Fruit fly (Drosophila melanogaster) whole organism, pupa: ENCODE data around the gene twit.

Source experiments
- CG8301 ChIP-seq: fragments of 200-800 bp; sonication (Bioruptor generic); optimal IDR thresholded peaks from 2 replicates; lab custom pipeline; 2018; ENCODE audit warnings: missing biosample characterization, mild to moderate bottlenecking, missing genetic modification characterization
- Pif1A ChIP-seq: fragments of 200-800 bp; sonication (Bioruptor generic); optimal IDR thresholded peaks from 3 replicates; lab custom pipeline; 2016; ENCODE audit warnings: missing biosample characterization, missing genetic modification characterization

dm6 chr2L:20803733-20804164 lies 48.6 kb upstream of the twit start:
- no peak for TF ChIP-seq CG8301 (tag; lab: Kevin White, UChicago)
- TF ChIP-seq Pif1A (GFP tag; lab: Kevin White, UChicago) = no peak
